In the genomic region with DNA sequence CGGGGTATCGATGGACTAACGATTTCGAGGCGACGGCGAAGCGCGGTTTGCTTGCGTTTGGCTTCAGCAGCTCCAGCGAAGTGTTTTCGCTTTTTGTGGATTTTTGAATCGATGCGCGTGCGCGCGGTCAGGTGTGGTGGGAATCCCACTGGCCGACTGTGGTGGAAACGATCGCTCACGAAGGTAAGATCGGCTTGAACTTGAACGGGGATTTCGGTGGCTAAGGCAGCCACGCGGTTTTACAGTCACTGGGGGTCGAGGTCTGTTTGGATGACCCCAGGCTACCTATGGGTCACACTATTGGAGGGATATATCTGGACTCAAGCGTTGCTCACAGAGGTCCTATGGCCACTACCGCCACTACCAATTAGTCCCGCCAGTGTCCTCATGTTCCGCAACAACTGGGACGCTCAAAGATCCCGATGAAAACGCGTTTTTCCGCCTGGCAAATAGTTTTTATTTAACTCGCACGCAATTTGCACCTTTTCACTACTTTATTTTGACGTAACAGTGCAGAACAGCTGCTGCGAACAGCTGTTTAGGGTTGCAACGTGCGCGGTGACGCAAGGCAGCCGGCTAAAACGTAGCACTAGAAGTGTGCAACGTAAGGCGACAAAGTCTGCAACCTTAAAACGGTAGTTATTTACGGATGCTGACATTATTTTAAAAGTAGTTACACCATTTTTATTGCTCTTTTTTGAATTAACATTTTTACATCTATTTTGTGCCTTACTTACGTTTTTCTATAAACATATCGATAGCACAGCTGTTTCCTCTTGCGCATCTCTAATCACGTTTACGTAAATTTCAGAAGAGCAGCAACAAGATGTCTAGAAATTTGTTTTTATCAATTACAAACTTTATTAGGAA, we compare ENCODE assay signal across 5 fruit fly cellular contexts.
A peak's percentile ranks its signal among the peaks of the same experiment; 100 is the strongest.
TF ChIP-seq lines count a peak whose summit lies in the region.

A gene (minus strand): TSS at position 516 of the 870 bp plus-strand sequence.
A gene (plus strand): TSS at position 780 of the 870 bp plus-strand sequence.

- no peak for TF ChIP-seq CTCF in whole organism, embryonic (GFP tag; optimal IDR thresholded peaks at IDR 0.05; lab: Kevin White, UChicago)

TF ChIP-seq in whole organism, adult, 20 proteins besides CTCF, POLR2A, EP300 and RAD21 (continues in another document):
- TF ChIP-seq CG1620 (GFP tag; optimal IDR thresholded peaks at IDR 0.05; lab: Kevin White, UChicago): no peak
- TF ChIP-seq ovo (GFP tag; optimal IDR thresholded peaks at IDR 0.05; lab: Kevin White, UChicago): peak; percentile 14
- TF ChIP-seq tj (GFP tag; optimal IDR thresholded peaks at IDR 0.05; lab: Kevin White, UChicago): peak; percentile 27
- peak; percentile 32 for TF ChIP-seq Crg-1 (GFP tag; optimal IDR thresholded peaks at IDR 0.05; lab: Kevin White, UChicago)
- peak; percentile 18 for TF ChIP-seq CG12768 (GFP tag; optimal IDR thresholded peaks at IDR 0.05; lab: Kevin White, UChicago)
- no peak for TF ChIP-seq cic (GFP tag; optimal IDR thresholded peaks at IDR 0.05; lab: Kevin White, UChicago)
- TF ChIP-seq CG33017 (tag; optimal IDR thresholded peaks at IDR 0.05; lab: Kevin White, UChicago): peak; percentile 18
- peak; percentile 47 for TF ChIP-seq CG5204 (GFP tag; optimal IDR thresholded peaks at IDR 0.05; lab: Kevin White, UChicago)
- peak; percentile 57 for TF ChIP-seq CG7101 (tag; optimal IDR thresholded peaks at IDR 0.05; lab: Kevin White, UChicago)
- no peak for TF ChIP-seq cnc (optimal IDR thresholded peaks at IDR 0.05; lab: Kevin White, UChicago)
- peak; percentile 97 for TF ChIP-seq CG14711 (tag; optimal IDR thresholded peaks at IDR 0.05; lab: Kevin White, UChicago)
- TF ChIP-seq CG11617 (GFP tag; optimal IDR thresholded peaks at IDR 0.05; lab: Kevin White, UChicago): peak; percentile 37
- TF ChIP-seq Mnt (GFP tag; optimal IDR thresholded peaks at IDR 0.05; lab: Kevin White, UChicago): peak; percentile 82
- peak; percentile 43 for TF ChIP-seq Clk (GFP tag; optimal IDR thresholded peaks at IDR 0.05; lab: Kevin White, UChicago)
- peak; percentile 64 for TF ChIP-seq CG7045 (GFP tag; optimal IDR thresholded peaks at IDR 0.05; lab: Kevin White, UChicago)
- TF ChIP-seq Hr96 (GFP tag; optimal IDR thresholded peaks at IDR 0.05; lab: Kevin White, UChicago): peak; percentile 48

TF ChIP-seq in whole organism, embryonic, 481 proteins besides CTCF, POLR2A, EP300 and RAD21 (continues in another document):
- TF ChIP-seq Lpt (GFP tag; optimal IDR thresholded peaks at IDR 0.05; lab: Kevin White, UChicago) (no peak), E2f1 (GFP tag; IDR thresholded peaks at IDR 0.05; lab: Robert Waterston, UW) (peak; percentile 86), schlank (tag; optimal IDR thresholded peaks at IDR 0.05; lab: Kevin White, UChicago) (no peak), repo (GFP tag; optimal IDR thresholded peaks at IDR 0.05; lab: Kevin White, UChicago) (peak; percentile 48), ERR (GFP tag; optimal IDR thresholded peaks at IDR 0.05; lab: Kevin White, UChicago) (peak; percentile 60), gt (GFP tag; IDR thresholded peaks at IDR 0.05; lab: Robert Waterston, UW) (peak; percentile 80), Neu2 (GFP tag; optimal IDR thresholded peaks at IDR 0.05; lab: Kevin White, UChicago; ENCODE audit: borderline replicate concordance) (peak; percentile 9), CG31388 (GFP tag; optimal IDR thresholded peaks at IDR 0.05; lab: Kevin White, UChicago) (peak; percentile 79), CG1792 (GFP tag; optimal IDR thresholded peaks at IDR 0.05; lab: Kevin White, UChicago) (peak; percentile 74), HLH3B (GFP tag; IDR thresholded peaks at IDR 0.05; lab: Robert Waterston, UW) (peak; percentile 65), twi (tag; optimal IDR thresholded peaks at IDR 0.05; lab: Kevin White, UChicago) (no peak), CG2116 (GFP tag; optimal IDR thresholded peaks at IDR 0.05; lab: Kevin White, UChicago) (peak; percentile 80), fd96Cb (tag; optimal IDR thresholded peaks at IDR 0.05; lab: Kevin White, UChicago) (peak; percentile 7), CG17568 (GFP tag; optimal IDR thresholded peaks at IDR 0.05; lab: Kevin White, UChicago) (no peak), bowl (GFP tag; IDR thresholded peaks at IDR 0.05; lab: Robert Waterston, UW) (no peak), CG11093 (GFP tag; IDR thresholded peaks at IDR 0.05; lab: Robert Waterston, UW) (peak; percentile 69)

TF ChIP-seq in whole organism, prepupa, 60 proteins besides CTCF, POLR2A, EP300 and RAD21 (continues in another document):
- peak; percentile 12; the same call in 1 of the 2 replicates for TF ChIP-seq CG15336 (GFP tag; IDR thresholded peaks at IDR 0.05; lab: Robert Waterston, UW)
- peak; percentile 74 for TF ChIP-seq CG3032 (tag; optimal IDR thresholded peaks at IDR 0.05; lab: Kevin White, UChicago)
- TF ChIP-seq topi (GFP tag; optimal IDR thresholded peaks at IDR 0.05; lab: Kevin White, UChicago): peak; percentile 59
- TF ChIP-seq Eip78C (GFP tag; lab: Kevin White, UChicago): peak; percentile 80
- TF ChIP-seq CG6808 (GFP tag; optimal IDR thresholded peaks at IDR 0.05; lab: Kevin White, UChicago): no peak
- TF ChIP-seq OdsH (GFP tag; optimal IDR thresholded peaks at IDR 0.05; lab: Kevin White, UChicago): peak; percentile 33
- TF ChIP-seq CG6163 (GFP tag; IDR thresholded peaks at IDR 0.05; lab: Robert Waterston, UW): peak; percentile 43; the same call in 2 of the 3 replicates
- TF ChIP-seq CG1621 (tag; optimal IDR thresholded peaks at IDR 0.05; lab: Kevin White, UChicago): no peak
- TF ChIP-seq Lpt (GFP tag; optimal IDR thresholded peaks at IDR 0.05; lab: Kevin White, UChicago): peak; percentile 51
- no peak for TF ChIP-seq achi (GFP tag; optimal IDR thresholded peaks at IDR 0.05; lab: Kevin White, UChicago)
- TF ChIP-seq eg (GFP tag; IDR thresholded peaks at IDR 0.05; lab: Robert Waterston, UW): peak; percentile 85
- peak; percentile 61 for TF ChIP-seq CG10631 (GFP tag; optimal IDR thresholded peaks at IDR 0.05; lab: Kevin White, UChicago)
- TF ChIP-seq esn (GFP tag; optimal IDR thresholded peaks at IDR 0.05; lab: Kevin White, UChicago): peak; percentile 54
- TF ChIP-seq ss (GFP tag; optimal IDR thresholded peaks at IDR 0.05; lab: Kevin White, UChicago): no peak
- TF ChIP-seq CG8119 (GFP tag; IDR thresholded peaks at IDR 0.05; lab: Robert Waterston, UW): no peak
- TF ChIP-seq CG31627 (GFP tag; optimal IDR thresholded peaks at IDR 0.05; lab: Kevin White, UChicago): peak; percentile 47
- peak; percentile 26 for TF ChIP-seq Hr4 (GFP tag; optimal IDR thresholded peaks at IDR 0.05; lab: Kevin White, UChicago)

TF ChIP-seq in whole organism, pupa, 21 proteins besides CTCF, POLR2A, EP300 and RAD21 (continues in another document):
- TF ChIP-seq Pif1A (GFP tag; optimal IDR thresholded peaks at IDR 0.05; lab: Kevin White, UChicago): no peak
- TF ChIP-seq CG13204 (GFP tag; optimal IDR thresholded peaks at IDR 0.05; lab: Kevin White, UChicago): no peak
- peak; percentile 64 for TF ChIP-seq CG32121 (GFP tag; IDR thresholded peaks at IDR 0.05; lab: Robert Waterston, UW)
- TF ChIP-seq D1 (tag; optimal IDR thresholded peaks at IDR 0.05; lab: Kevin White, UChicago): no peak
- no peak for TF ChIP-seq CG8159 (tag; optimal IDR thresholded peaks at IDR 0.05; lab: Kevin White, UChicago)
- TF ChIP-seq CG14655 (GFP tag; optimal IDR thresholded peaks at IDR 0.05; lab: Kevin White, UChicago): no peak
- TF ChIP-seq CG15710 (tag; optimal IDR thresholded peaks at IDR 0.05; lab: Kevin White, UChicago): no peak
- peak; percentile 31 for TF ChIP-seq CG9948 (tag; optimal IDR thresholded peaks at IDR 0.05; lab: Kevin White, UChicago)
- no peak for TF ChIP-seq CG8301 (tag; optimal IDR thresholded peaks at IDR 0.05; lab: Kevin White, UChicago)
- peak; percentile 69 for TF ChIP-seq Ets98B (GFP tag; IDR thresholded peaks at IDR 0.05; lab: Robert Waterston, UW)
- TF ChIP-seq Pif1B (GFP tag; optimal IDR thresholded peaks at IDR 0.05; lab: Kevin White, UChicago): no peak
- peak; percentile 52 for TF ChIP-seq CG17806 (tag; optimal IDR thresholded peaks at IDR 0.05; lab: Kevin White, UChicago)
- no peak for TF ChIP-seq CG10348 (GFP tag; IDR thresholded peaks at IDR 0.05; lab: Robert Waterston, UW)
- peak; percentile 77; the same call in 2 of the 3 replicates for TF ChIP-seq CG4496 (GFP tag; IDR thresholded peaks at IDR 0.05; lab: Robert Waterston, UW)
- no peak for TF ChIP-seq gl (tag; optimal IDR thresholded peaks at IDR 0.05; lab: Kevin White, UChicago)
- TF ChIP-seq rn (GFP tag; IDR thresholded peaks at IDR 0.05; lab: Robert Waterston, UW): peak; percentile 62; the same call in 1 of the 2 replicates
- peak; percentile 68 for TF ChIP-seq EcR (GFP tag; optimal IDR thresholded peaks at IDR 0.05; lab: Kevin White, UChicago)
- TF ChIP-seq CG34367 (tag; optimal IDR thresholded peaks at IDR 0.05; lab: Kevin White, UChicago): no peak

TF ChIP-seq in whole organism, wandering third instar larva, 38 proteins besides CTCF, POLR2A, EP300 and RAD21 (continues in another document):
- TF ChIP-seq Sp1 (GFP tag; optimal IDR thresholded peaks at IDR 0.05; lab: Kevin White, UChicago) (no peak), Vsx2 (GFP tag; optimal IDR thresholded peaks at IDR 0.05; lab: Kevin White, UChicago; ENCODE audit: partially characterized antibody) (no peak), Abd-B (GFP tag; optimal IDR thresholded peaks at IDR 0.05; lab: Kevin White, UChicago) (no peak), pan (optimal IDR thresholded peaks at IDR 0.05; lab: Kevin White, UChicago) (no peak), Mio (GFP tag; optimal IDR thresholded peaks at IDR 0.05; lab: Kevin White, UChicago) (no peak), usp (GFP tag; optimal IDR thresholded peaks at IDR 0.05; lab: Kevin White, UChicago) (no peak), woc (GFP tag; optimal IDR thresholded peaks at IDR 0.05; lab: Kevin White, UChicago) (peak; percentile 36), Rel (GFP tag; optimal IDR thresholded peaks at IDR 0.05; lab: Kevin White, UChicago) (no peak), Rel (tag; optimal IDR thresholded peaks at IDR 0.05; lab: Kevin White, UChicago) (peak; percentile 98), h (GFP tag; optimal IDR thresholded peaks at IDR 0.05; lab: Kevin White, UChicago) (peak; percentile 72), rgr (GFP tag; optimal IDR thresholded peaks at IDR 0.05; lab: Kevin White, UChicago) (peak; percentile 47), Jra (GFP tag; optimal IDR thresholded peaks at IDR 0.05; lab: Kevin White, UChicago) (peak; percentile 47), tai (GFP tag; optimal IDR thresholded peaks at IDR 0.05; lab: Kevin White, UChicago) (no peak), ey (GFP tag; optimal IDR thresholded peaks at IDR 0.05; lab: Kevin White, UChicago) (peak; percentile 53), Dfd (GFP tag; optimal IDR thresholded peaks at IDR 0.05; lab: Kevin White, UChicago) (no peak), jim (GFP tag; optimal IDR thresholded peaks at IDR 0.05; lab: Kevin White, UChicago) (no peak), OdsH (GFP tag; optimal IDR thresholded peaks at IDR 0.05; lab: Kevin White, UChicago) (peak; percentile 42), br (GFP tag; optimal IDR thresholded peaks at IDR 0.05; lab: Kevin White, UChicago) (no peak), dl (GFP tag; optimal IDR thresholded peaks at IDR 0.05; lab: Kevin White, UChicago; ENCODE audit: insufficient read depth in 1 of 2, partially characterized antibody in 2 of 2) (peak in 1 of 2 experiments; percentile 2), dsf (GFP tag; optimal IDR thresholded peaks at IDR 0.05; lab: Kevin White, UChicago; ENCODE audit: borderline replicate concordance) (no peak)
